Worm (Caenorhabditis elegans) whole organism, late embryonic: ENCODE measurements around the gene mask-1.

Experiments used
- C08G9.2 ChIP-seq: sonication (generic microtip); optimal IDR thresholded peaks from 2 replicates; lab custom pipeline; 2016; ENCODE audit warnings: mild to moderate bottlenecking, missing genetic modification characterization, moderate library complexity, missing compliant biosample characterization
- C38D4.7 ChIP-seq: fragments of 200-800 bp; sonication (Bioruptor generic); optimal IDR thresholded peaks from 2 replicates; lab custom pipeline; 2018; ENCODE audit warnings: mild to moderate bottlenecking, missing genetic modification characterization, moderate library complexity, missing compliant biosample characterization
- F13H6.1 ChIP-seq: sonication (generic microtip); optimal IDR thresholded peaks from 2 replicates; lab custom pipeline; 2016; ENCODE audit warnings: missing genetic modification characterization, missing compliant biosample characterization
- K02D7.2 ChIP-seq: sonication (generic microtip); optimal IDR thresholded peaks from 2 replicates; lab custom pipeline; 2017; ENCODE audit warnings: mild to moderate bottlenecking, missing genetic modification characterization, missing compliant biosample characterization
- K09A11.1 ChIP-seq: sonication (generic microtip); optimal IDR thresholded peaks from 2 replicates; lab custom pipeline; 2017; ENCODE audit warnings: antibody characterized with exemption, mild to moderate bottlenecking, missing genetic modification characterization, missing compliant biosample characterization; ENCODE audit not compliant: insufficient read depth
- T23F11.4 ChIP-seq: fragments of 200-800 bp; sonication (Bioruptor generic); optimal IDR thresholded peaks from 2 replicates; lab custom pipeline; 2018; ENCODE audit warnings: mild to moderate bottlenecking, missing genetic modification characterization, missing compliant biosample characterization
- Y22D7AL.16 ChIP-seq: sonication (generic microtip); optimal IDR thresholded peaks from 2 replicates; lab custom pipeline; 2016; ENCODE audit warnings: missing genetic modification characterization, missing compliant biosample characterization
- ahr-1 ChIP-seq: sonication (generic microtip); optimal IDR thresholded peaks from 2 replicates; lab custom pipeline; 2016; ENCODE audit warnings: missing genetic modification characterization, missing compliant biosample characterization
- ceh-14 ChIP-seq: sonication (generic microtip); optimal IDR thresholded peaks from 2 replicates; lab custom pipeline; 2016; ENCODE audit warnings: missing genotype, missing genetic modification characterization, missing compliant biosample characterization
- ceh-19 ChIP-seq: fragments of 200-800 bp; sonication (Bioruptor generic); optimal IDR thresholded peaks from 2 replicates; lab custom pipeline; 2018; ENCODE audit warnings: mild to moderate bottlenecking, missing genetic modification characterization, missing compliant biosample characterization
- ceh-2 ChIP-seq: sonication (generic microtip); optimal IDR thresholded peaks from 2 replicates; lab custom pipeline; 2016; ENCODE audit warnings: missing genotype, missing genetic modification characterization, missing compliant biosample characterization
- ceh-24 ChIP-seq: sonication (generic microtip); optimal IDR thresholded peaks from 2 replicates; lab custom pipeline; 2016; ENCODE audit warnings: mild to moderate bottlenecking, missing genetic modification characterization, missing compliant biosample characterization
- ceh-34 ChIP-seq: sonication (generic microtip); optimal IDR thresholded peaks from 2 replicates; lab custom pipeline; 2016; ENCODE audit warnings: mild to moderate bottlenecking, missing genetic modification characterization, missing compliant biosample characterization
- ceh-45 ChIP-seq: fragments of 200-800 bp; sonication (Bioruptor generic); IDR thresholded peaks from 2 replicates; pipeline ENCODE4 v1.3.6; 2022; ENCODE audit warnings: missing genetic modification reagents, missing genetic modification characterization, missing compliant biosample characterization
- ceh-48 ChIP-seq: sonication (generic microtip); optimal IDR thresholded peaks from 2 replicates; lab custom pipeline; 2016; ENCODE audit warnings: missing genetic modification characterization, inconsistent platforms, missing compliant biosample characterization
- ceh-6 ChIP-seq: fragments of 200-800 bp; sonication (Bioruptor generic); optimal IDR thresholded peaks from 2 replicates; lab custom pipeline; 2018; ENCODE audit warnings: mild to moderate bottlenecking, missing genetic modification characterization, missing compliant biosample characterization
- che-1 ChIP-seq: sonication (generic microtip); optimal IDR thresholded peaks from 2 replicates; lab custom pipeline; 2016; ENCODE audit warnings: mild to moderate bottlenecking, missing genetic modification characterization, missing compliant biosample characterization
- dmd-4 ChIP-seq: sonication (generic microtip); optimal IDR thresholded peaks from 2 replicates; lab custom pipeline; 2016; ENCODE audit warnings: borderline replicate concordance, missing genetic modification characterization, missing compliant biosample characterization
- elt-2 ChIP-seq: sonication (generic microtip); optimal IDR thresholded peaks from 2 replicates; lab custom pipeline; 2016; ENCODE audit warnings: missing genetic modification reagents, missing genetic modification characterization, missing compliant biosample characterization
- elt-4 ChIP-seq: sonication (generic microtip); optimal IDR thresholded peaks from 2 replicates; lab custom pipeline; 2016; ENCODE audit warnings: missing genetic modification characterization, missing compliant biosample characterization
- fkh-10 ChIP-seq: fragments of 150-350 bp; optimal IDR thresholded peaks from 2 replicates; lab custom pipeline; 2014; ENCODE audit warnings: missing biosample characterization, missing genetic modification reagents, missing genetic modification characterization
- fkh-6 ChIP-seq: sonication (generic microtip); optimal IDR thresholded peaks from 2 replicates; lab custom pipeline; 2016; ENCODE audit warnings: missing genetic modification characterization, missing compliant biosample characterization
- hlh-15 ChIP-seq: sonication (generic microtip); optimal IDR thresholded peaks from 2 replicates; lab custom pipeline; 2016; ENCODE audit warnings: missing genetic modification characterization, missing compliant biosample characterization
- hlh-30 ChIP-seq: sonication (generic microtip); optimal IDR thresholded peaks from 2 replicates; lab custom pipeline; 2017; ENCODE audit warnings: antibody characterized with exemption, missing genetic modification characterization, missing compliant biosample characterization; ENCODE audit not compliant: insufficient read depth
- hlh-6 ChIP-seq: sonication (generic microtip); optimal IDR thresholded peaks from 2 replicates; lab custom pipeline; 2016; ENCODE audit warnings: missing genotype, missing genetic modification characterization, missing compliant biosample characterization
- lim-6 ChIP-seq: sonication (generic microtip); optimal IDR thresholded peaks from 2 replicates; lab custom pipeline; 2016; ENCODE audit warnings: missing genetic modification characterization, missing compliant biosample characterization
- madf-2 ChIP-seq: sonication (generic microtip); optimal IDR thresholded peaks from 2 replicates; lab custom pipeline; 2017; ENCODE audit warnings: missing genetic modification characterization, missing compliant biosample characterization
- mec-3 ChIP-seq: sonication (generic microtip); optimal IDR thresholded peaks from 2 replicates; lab custom pipeline; 2016; ENCODE audit warnings: borderline replicate concordance, missing genetic modification characterization, missing compliant biosample characterization
- nfya-1 ChIP-seq: sonication (generic microtip); optimal IDR thresholded peaks from 2 replicates; lab custom pipeline; 2017; ENCODE audit warnings: missing genetic modification characterization, mild to moderate bottlenecking, missing compliant biosample characterization, antibody characterized with exemption, moderate library complexity
- nhr-11 ChIP-seq: fragments of 150-350 bp; optimal IDR thresholded peaks from 2 replicates; lab custom pipeline; 2014; ENCODE audit warnings: missing biosample characterization, missing genetic modification characterization
- pag-3 ChIP-seq: sonication (generic microtip); optimal IDR thresholded peaks from 2 replicates; lab custom pipeline; 2016; ENCODE audit warnings: missing compliant biosample characterization, missing genetic modification characterization, borderline replicate concordance
- pros-1 ChIP-seq: fragments of 150-350 bp; optimal IDR thresholded peaks from 2 replicates; lab custom pipeline; 2014; ENCODE audit warnings: missing biosample characterization, missing genetic modification reagents, missing genetic modification characterization
- ref-2 ChIP-seq: sonication (generic microtip); optimal IDR thresholded peaks from 2 replicates; lab custom pipeline; 2016; ENCODE audit warnings: missing genetic modification characterization, missing compliant biosample characterization
- rnt-1 ChIP-seq: sonication (generic microtip); optimal IDR thresholded peaks from 2 replicates; lab custom pipeline; 2016; ENCODE audit warnings: missing genetic modification characterization, missing compliant biosample characterization
- syd-9 ChIP-seq: sonication (generic microtip); optimal IDR thresholded peaks from 2 replicates; lab custom pipeline; 2016; ENCODE audit warnings: mild to moderate bottlenecking, missing genetic modification characterization, moderate library complexity, missing compliant biosample characterization
- tbx-2 ChIP-seq: sonication (generic microtip); optimal IDR thresholded peaks from 2 replicates; lab custom pipeline; 2016; ENCODE audit warnings: missing genetic modification characterization, missing compliant biosample characterization

Gene mask-1

DNA sequence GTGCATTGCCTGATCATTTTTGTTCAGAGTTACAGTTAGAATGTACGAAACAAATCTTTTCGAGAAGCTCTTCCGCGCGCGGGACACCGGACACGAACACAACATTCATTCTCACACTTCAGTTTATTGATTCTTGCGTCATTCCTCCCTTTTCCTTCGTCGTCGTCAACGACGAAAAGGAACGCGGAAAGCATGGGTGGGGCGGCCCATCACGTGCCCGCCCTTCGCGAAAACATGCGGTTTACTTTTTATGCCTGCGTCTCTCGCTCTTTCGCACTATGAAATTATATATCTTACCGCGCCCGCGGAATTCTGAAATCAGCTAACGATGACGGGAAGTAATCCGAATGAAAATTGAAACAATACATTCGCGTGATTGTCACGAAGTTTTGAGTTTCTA is 5.9 kb downstream of the mask-1 start (continued):
- TF ChIP-seq fkh-6 (tag; lab: Kevin White, UChicago) (no peak), syd-9 (tag; lab: Kevin White, UChicago) (no peak), elt-4 (tag; lab: Kevin White, UChicago) (no peak), ceh-19 (GFP tag; lab: Kevin White, UChicago) (no peak), Y22D7AL.16 (tag; lab: Kevin White, UChicago) (no peak), rnt-1 (tag; lab: Kevin White, UChicago) (peak; percentile 71), ceh-14 (tag; lab: Kevin White, UChicago) (no peak), T23F11.4 (GFP tag; lab: Kevin White, UChicago) (no peak), hlh-15 (tag; lab: Kevin White, UChicago) (no peak), nfya-1 (peak; percentile 48), ceh-48 (tag; lab: Kevin White, UChicago) (peak; percentile 93), ref-2 (tag; lab: Kevin White, UChicago) (peak; percentile 39), pros-1 (tag; lab: Kevin White, UChicago) (no peak), ceh-2 (tag; lab: Kevin White, UChicago) (peak; percentile 2), F13H6.1 (tag; lab: Kevin White, UChicago) (no peak), ceh-45 (GFP tag; lab: Robert Waterston, UW) (no peak), tbx-2 (tag; lab: Kevin White, UChicago) (peak; percentile 24), mec-3 (tag; lab: Kevin White, UChicago) (no peak)

DNA sequence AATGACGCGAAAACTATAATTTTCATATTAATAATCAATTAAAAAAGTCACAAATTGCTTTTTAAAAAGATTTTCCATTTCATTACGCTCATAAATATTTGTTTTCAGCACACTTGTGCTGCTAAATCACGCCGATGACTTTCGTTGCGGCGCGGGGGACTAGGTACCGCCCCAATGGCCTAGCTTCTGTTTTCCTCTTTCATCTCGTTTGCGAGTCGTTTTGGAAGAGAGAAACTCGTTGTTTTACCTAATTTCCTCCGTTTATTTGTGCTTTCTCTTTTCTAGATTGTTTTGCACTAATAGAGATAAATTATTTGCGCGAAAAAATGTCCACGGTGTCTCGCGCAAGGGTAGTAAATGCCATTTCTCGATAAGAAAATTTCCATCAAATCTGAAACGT is 6.3 kb downstream of the mask-1 start:
- TF ChIP-seq tbx-2 (tag; lab: Kevin White, UChicago) (no peak), hlh-30 (tag; lab: Kevin White, UChicago) (no peak), Y22D7AL.16 (tag; lab: Kevin White, UChicago) (no peak), dmd-4 (tag; lab: Kevin White, UChicago) (no peak), K02D7.2 (tag; lab: Kevin White, UChicago) (no peak), fkh-10 (GFP tag; lab: Kevin White, UChicago) (no peak), ceh-24 (tag; lab: Kevin White, UChicago) (no peak), pag-3 (tag; lab: Kevin White, UChicago) (no peak), F13H6.1 (tag; lab: Kevin White, UChicago) (no peak), lim-6 (tag; lab: Kevin White, UChicago) (no peak)

DNA sequence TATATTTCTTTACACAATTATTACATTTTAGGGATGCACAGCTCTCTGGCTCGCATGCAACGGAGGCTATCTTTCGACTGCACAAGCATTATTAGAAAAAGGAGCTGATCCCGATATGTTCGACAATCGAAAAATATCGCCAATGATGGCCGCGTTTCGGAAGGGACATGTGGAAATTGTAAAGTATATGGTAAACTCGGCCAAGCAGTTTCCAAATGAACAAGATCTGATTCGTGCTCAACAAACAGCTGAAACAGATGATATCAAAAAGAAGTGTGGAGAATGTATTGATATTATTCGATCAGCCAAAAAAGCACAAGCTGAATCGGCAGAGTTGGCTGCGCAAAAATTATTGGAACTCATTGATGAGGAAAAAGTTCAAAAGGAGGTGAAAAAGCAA is 8.2 kb downstream of the mask-1 start:
- no peak for TF ChIP-seq ahr-1
- no peak for TF ChIP-seq elt-4 (tag; lab: Kevin White, UChicago)
- TF ChIP-seq ceh-34 (tag; lab: Kevin White, UChicago), result no peak
- TF ChIP-seq ceh-19 (GFP tag; lab: Kevin White, UChicago), result no peak
- TF ChIP-seq dmd-4 (tag; lab: Kevin White, UChicago), result no peak
- no peak for TF ChIP-seq che-1 (tag; lab: Kevin White, UChicago)
- TF ChIP-seq ceh-48 (tag; lab: Kevin White, UChicago), result no peak
- no peak for TF ChIP-seq C08G9.2
- no peak for TF ChIP-seq nhr-11 (tag; lab: Kevin White, UChicago)
- no peak for TF ChIP-seq ceh-6 (GFP tag; lab: Kevin White, UChicago)
- no peak for TF ChIP-seq hlh-6 (tag; lab: Kevin White, UChicago)
- TF ChIP-seq ceh-45 (GFP tag; lab: Robert Waterston, UW), result no peak
- no peak for TF ChIP-seq ceh-24 (tag; lab: Kevin White, UChicago)
- no peak for TF ChIP-seq C38D4.7 (GFP tag; lab: Kevin White, UChicago)
- no peak for TF ChIP-seq K09A11.1 (tag; lab: Kevin White, UChicago)
- TF ChIP-seq elt-2, result no peak
- TF ChIP-seq K02D7.2 (tag; lab: Kevin White, UChicago), result no peak
- no peak for TF ChIP-seq ceh-2 (tag; lab: Kevin White, UChicago)
- no peak for TF ChIP-seq madf-2 (tag; lab: Kevin White, UChicago)
